Fruit fly (Drosophila melanogaster) whole organism, embryonic: ENCODE data around the gene NaPi-III.

ENCODE experiments used
- CG10209 ChIP-seq: fragments of 200-800 bp; sonication (Bioruptor generic); optimal IDR thresholded peaks from 3 replicates; lab custom pipeline; 2017; ENCODE audit warnings: missing biosample characterization, mild to moderate bottlenecking, missing genetic modification characterization, missing genetic modification reagents
- CG10274 ChIP-seq: fragments of 200-800 bp; sonication (Bioruptor generic); optimal IDR thresholded peaks from 3 replicates; lab custom pipeline; 2017; ENCODE audit warnings: missing biosample characterization, mild to moderate bottlenecking, missing genetic modification characterization
- CG11456 ChIP-seq: fragments of 200-800 bp; sonication (Bioruptor generic); IDR thresholded peaks from 3 replicates; pipeline ENCODE4 v1.3.6; 2022; ENCODE audit warnings: missing biosample characterization, missing genetic modification characterization
- CG12219 ChIP-seq: fragments of 200-800 bp; sonication (Bioruptor generic); optimal IDR thresholded peaks from 3 replicates; lab custom pipeline; 2018; ENCODE audit warnings: missing biosample characterization, mild to moderate bottlenecking, missing genetic modification characterization
- CG14710 ChIP-seq: fragments of 200-800 bp; sonication (Bioruptor generic); optimal IDR thresholded peaks from 3 replicates; lab custom pipeline; 2019; ENCODE audit warnings: missing biosample characterization, mild to moderate bottlenecking, missing genetic modification characterization, moderate library complexity
- CG15011 ChIP-seq: fragments of 200-800 bp; sonication (Bioruptor generic); optimal IDR thresholded peaks from 3 replicates; lab custom pipeline; 2018; ENCODE audit warnings: missing biosample characterization, mild to moderate bottlenecking, missing genetic modification characterization
- CG16863 ChIP-seq: fragments of 200-800 bp; sonication (Bioruptor generic); optimal IDR thresholded peaks from 3 replicates; lab custom pipeline; 2016; ENCODE audit warnings: missing biosample characterization, missing genetic modification characterization
- CG18599 ChIP-seq: fragments of 200-800 bp; sonication (Bioruptor generic); optimal IDR thresholded peaks from 3 replicates; lab custom pipeline; 2017; ENCODE audit warnings: missing biosample characterization, missing genetic modification characterization, mild to moderate bottlenecking, moderate library complexity, missing genetic modification reagents
- CG2116 ChIP-seq: fragments of 200-800 bp; sonication (Bioruptor generic); optimal IDR thresholded peaks from 3 replicates; lab custom pipeline; 2018; ENCODE audit warnings: missing biosample characterization, mild to moderate bottlenecking, missing genetic modification characterization
- CG3065 ChIP-seq: fragments of 200-800 bp; sonication (Bioruptor generic); optimal IDR thresholded peaks from 2 replicates; lab custom pipeline; 2016; ENCODE audit warnings: missing biosample characterization, missing genetic modification characterization
- CG31365 ChIP-seq: fragments of 200-800 bp; sonication (Bioruptor generic); optimal IDR thresholded peaks from 2 replicates; lab custom pipeline; 2018; ENCODE audit warnings: missing biosample characterization, mild to moderate bottlenecking, missing genetic modification characterization
- CG3281 ChIP-seq: fragments of 200-800 bp; sonication (Bioruptor generic); optimal IDR thresholded peaks from 3 replicates; lab custom pipeline; 2017; ENCODE audit warnings: missing biosample characterization, mild to moderate bottlenecking, missing genetic modification characterization
- CG3847 ChIP-seq: fragments of 200-800 bp; sonication (Bioruptor generic); IDR thresholded peaks from 2 replicates; pipeline ENCODE4 v1.3.6; 2022; ENCODE audit warnings: missing biosample characterization, missing genetic modification characterization
- CG42726 ChIP-seq: fragments of 200-800 bp; sonication (Bioruptor generic); IDR thresholded peaks from 2 replicates; pipeline ENCODE4 v1.3.6; 2022; ENCODE audit warnings: missing biosample characterization, missing genetic modification characterization; ENCODE audit not compliant: partially characterized antibody
- CG4360 ChIP-seq: fragments of 200-800 bp; sonication (Bioruptor generic); IDR thresholded peaks from 2 replicates; pipeline ENCODE4 v1.3.6; 2022; ENCODE audit warnings: missing biosample characterization, missing genetic modification characterization
- CG4820 ChIP-seq: fragments of 200-800 bp; sonication (Bioruptor generic); optimal IDR thresholded peaks from 3 replicates; lab custom pipeline; 2016; ENCODE audit warnings: missing biosample characterization, missing genetic modification characterization
- CG6272 ChIP-seq: fragments of 200-800 bp; sonication (Bioruptor generic); IDR thresholded peaks from 2 replicates; pipeline ENCODE4 v1.3.6; 2022; ENCODE audit warnings: missing biosample characterization, missing genetic modification characterization
- CG6791 ChIP-seq: fragments of 200-800 bp; sonication (Bioruptor generic); IDR thresholded peaks from 3 replicates; pipeline ENCODE4 v1.3.6; 2022; ENCODE audit warnings: missing biosample characterization, missing genetic modification characterization; ENCODE audit not compliant: partially characterized antibody
- CG7372 ChIP-seq: fragments of 200-800 bp; sonication (Bioruptor generic); IDR thresholded peaks from 2 replicates; pipeline ENCODE4 v1.3.6; 2022; ENCODE audit warnings: missing biosample characterization, missing genetic modification characterization
- CG7786 ChIP-seq: fragments of 200-800 bp; sonication (Bioruptor generic); optimal IDR thresholded peaks from 2 replicates; lab custom pipeline; 2016; ENCODE audit warnings: missing biosample characterization, missing genetic modification characterization
- CG7928 ChIP-seq: fragments of 200-800 bp; sonication (Bioruptor generic); optimal IDR thresholded peaks from 2 replicates; lab custom pipeline; 2017; ENCODE audit warnings: missing biosample characterization, mild to moderate bottlenecking, missing genetic modification characterization
- CG8290 ChIP-seq, 3 experiments: fragments of 200-800 bp; sonication (Bioruptor generic); optimal IDR thresholded peaks; 2 replicates each; lab custom pipeline; 2016 to 2019; ENCODE audit warnings: missing biosample characterization in 3 of 3, missing genetic modification characterization in 3 of 3, mild to moderate bottlenecking in 2 of 3, moderate library complexity in 1 of 3
- CG8924 ChIP-seq: fragments of 200-800 bp; optimal IDR thresholded peaks from 3 replicates; lab custom pipeline; 2019; ENCODE audit warnings: missing biosample characterization, mild to moderate bottlenecking, missing genetic modification characterization, moderate library complexity
- D ChIP-seq, 2 experiments: fragments of 200-800 bp in 1 of 2; fragments of >200 bp in 1 of 2; sonication (Bioruptor generic) in 1 of 2; optimal IDR thresholded peaks; 2 replicates in 1 of 2; 3 replicates in 1 of 2; lab custom pipeline; 2017; ENCODE audit warnings: mild to moderate bottlenecking in 1 of 2, missing biosample characterization in 1 of 2, missing genetic modification characterization in 1 of 2, missing genetic modification reagents in 1 of 2
- Deaf1 ChIP-seq: fragments of 200-800 bp; optimal IDR thresholded peaks from 3 replicates; lab custom pipeline; 2019; ENCODE audit warnings: missing biosample characterization, mild to moderate bottlenecking, missing genetic modification characterization, moderate library complexity
- Dip3 ChIP-seq: fragments of 200-800 bp; sonication (Bioruptor generic); optimal IDR thresholded peaks from 3 replicates; lab custom pipeline; 2016; ENCODE audit warnings: missing biosample characterization, missing genetic modification characterization
- Elba2 ChIP-seq: fragments of 200-800 bp; sonication (Bioruptor generic); optimal IDR thresholded peaks from 3 replicates; lab custom pipeline; 2016; ENCODE audit warnings: missing biosample characterization, missing genetic modification characterization
- Hmr ChIP-seq: fragments of 200-800 bp; sonication (Bioruptor generic); optimal IDR thresholded peaks from 3 replicates; lab custom pipeline; 2017; ENCODE audit warnings: mild to moderate bottlenecking, missing biosample characterization, missing genetic modification reagents, missing genetic modification characterization
- Kr ChIP-seq: fragments of 200-800 bp; sonication (Bioruptor generic); optimal IDR thresholded peaks from 2 replicates; lab custom pipeline; 2017; ENCODE audit warnings: missing biosample characterization, mild to moderate bottlenecking, missing genetic modification characterization
- Lim3 ChIP-seq: fragments of 200-800 bp; sonication (Bioruptor generic); IDR thresholded peaks from 2 replicates; pipeline ENCODE4 v1.3.6; 2022; ENCODE audit warnings: missing biosample characterization, missing genetic modification characterization
- Mes4 ChIP-seq: fragments of 200-800 bp; sonication (Bioruptor generic); optimal IDR thresholded peaks from 2 replicates; lab custom pipeline; 2016; ENCODE audit warnings: missing biosample characterization, missing genetic modification characterization
- Neu2 ChIP-seq: fragments of 200-800 bp; sonication (Bioruptor generic); optimal IDR thresholded peaks from 3 replicates; lab custom pipeline; 2016; ENCODE audit warnings: missing biosample characterization, missing genetic modification characterization, borderline replicate concordance
- Rfx ChIP-seq: fragments of 200-800 bp; sonication (Bioruptor generic); IDR thresholded peaks from 2 replicates; pipeline ENCODE4 v1.3.6; 2022; ENCODE audit warnings: missing biosample characterization, missing genetic modification characterization
- Six4 ChIP-seq: fragments of 200-800 bp; sonication (Bioruptor generic); optimal IDR thresholded peaks from 2 replicates; lab custom pipeline; 2016; ENCODE audit warnings: missing biosample characterization, missing genetic modification characterization
- Sry-δ ChIP-seq: fragments of 200-800 bp; sonication (Bioruptor generic); optimal IDR thresholded peaks from 2 replicates; lab custom pipeline; 2016; ENCODE audit warnings: missing biosample characterization, missing genetic modification characterization
- Stat92E ChIP-seq, 3 experiments: fragments of >200 bp in 2 of 3; fragments of 200-800 bp in 1 of 3; sonication (Bioruptor generic) in 1 of 3; optimal IDR thresholded peaks; 2 replicates each; lab custom pipeline; 2017 to 2019; ENCODE audit warnings: missing biosample characterization in 3 of 3, missing genetic modification characterization in 3 of 3, mild to moderate bottlenecking in 1 of 3, moderate library complexity in 1 of 3
- Trl ChIP-seq, 3 experiments: fragments of >200 bp in 2 of 3; fragments of 200-800 bp in 1 of 3; sonication (Bioruptor generic) in 1 of 3; optimal IDR thresholded peaks; 2 replicates in 1 of 3; 3 replicates in 2 of 3; lab custom pipeline; 2016 to 2017; ENCODE audit warnings: missing biosample characterization in 1 of 3, missing genetic modification characterization in 1 of 3
- ase ChIP-seq: fragments of 200-800 bp; sonication (Bioruptor generic); IDR thresholded peaks from 3 replicates; pipeline ENCODE4 v1.3.6; 2022; ENCODE audit warnings: missing biosample characterization, missing genetic modification characterization
- bowl ChIP-seq: fragments of 200-800 bp; sonication (Bioruptor generic); IDR thresholded peaks from 2 replicates; pipeline ENCODE4 v1.3.6; 2022; ENCODE audit warnings: missing biosample characterization, missing genetic modification characterization
- bsh ChIP-seq, 2 experiments: fragments of 200-800 bp; sonication (Bioruptor generic); optimal IDR thresholded peaks; 2 replicates each; lab custom pipeline; 2017 to 2018; ENCODE audit warnings: mild to moderate bottlenecking in 2 of 2, missing biosample characterization in 2 of 2, missing genetic modification characterization in 2 of 2, moderate library complexity in 1 of 2
- eyg ChIP-seq: fragments of 200-800 bp; sonication (Bioruptor generic); optimal IDR thresholded peaks from 3 replicates; lab custom pipeline; 2016; ENCODE audit warnings: missing biosample characterization, missing genetic modification characterization
- fd64A ChIP-seq: fragments of 200-800 bp; sonication (Bioruptor generic); optimal IDR thresholded peaks from 3 replicates; lab custom pipeline; 2018; ENCODE audit warnings: missing biosample characterization, mild to moderate bottlenecking, missing genetic modification characterization
- ftz-f1 ChIP-seq: fragments of 200-800 bp; sonication (Bioruptor generic); optimal IDR thresholded peaks from 2 replicates; lab custom pipeline; 2016; ENCODE audit warnings: missing biosample characterization, missing genetic modification characterization
- klu ChIP-seq: fragments of 200-800 bp; sonication (Bioruptor generic); IDR thresholded peaks from 2 replicates; pipeline ENCODE4 v1.3.6; 2022; ENCODE audit warnings: missing biosample characterization, missing genetic modification characterization
- peb ChIP-seq: fragments of 200-800 bp; sonication (Bioruptor generic); IDR thresholded peaks from 2 replicates; pipeline ENCODE4 v1.3.6; 2022; ENCODE audit warnings: missing biosample characterization, missing genetic modification characterization
- schlank ChIP-seq: fragments of 200-800 bp; sonication (Bioruptor generic); optimal IDR thresholded peaks from 2 replicates; lab custom pipeline; 2018; ENCODE audit warnings: missing biosample characterization, mild to moderate bottlenecking, missing genetic modification characterization
- so ChIP-seq: fragments of 200-800 bp; sonication (Bioruptor generic); IDR thresholded peaks from 3 replicates; pipeline ENCODE4 v1.3.6; 2022; ENCODE audit warnings: missing biosample characterization, missing genetic modification characterization
- tup ChIP-seq: fragments of 200-800 bp; sonication (Bioruptor generic); optimal IDR thresholded peaks from 2 replicates; lab custom pipeline; 2016; ENCODE audit warnings: missing biosample characterization, mild to moderate bottlenecking, missing genetic modification characterization, moderate library complexity
- wek ChIP-seq: fragments of 200-800 bp; sonication (Bioruptor generic); optimal IDR thresholded peaks from 3 replicates; lab custom pipeline; 2018; ENCODE audit warnings: missing biosample characterization, mild to moderate bottlenecking, missing genetic modification characterization, moderate library complexity

NaPi-III gene

dm6 chr3L:11119901-11120418, 3.2 kb upstream of the NaPi-III start (continued):
- TF ChIP-seq wek (GFP tag; lab: Kevin White, UChicago), result peak; percentile 64
- no peak for TF ChIP-seq CG42726 (GFP tag; lab: Robert Waterston, UW)
- TF ChIP-seq CG6272 (GFP tag; lab: Robert Waterston, UW), result no peak
- no peak for TF ChIP-seq Six4 (GFP tag; lab: Kevin White, UChicago)
- TF ChIP-seq CG7928, result no peak
- no peak; the same call in 1 of the 2 replicates for TF ChIP-seq Rfx (GFP tag; lab: Robert Waterston, UW)
- TF ChIP-seq CG12219, result peak; percentile 13
- TF ChIP-seq Lim3 (GFP tag; lab: Robert Waterston, UW), result no peak
- peak; percentile 58 for TF ChIP-seq Deaf1 (tag; lab: Kevin White, UChicago)
- no peak for TF ChIP-seq bsh (GFP tag; optimal IDR thresholded peaks at IDR 0.05; lab: Kevin White, UChicago)
- TF ChIP-seq D (optimal IDR thresholded peaks at IDR 0.05; lab: Kevin White, UChicago), result peak; percentile 27
- no peak for TF ChIP-seq D (GFP tag; optimal IDR thresholded peaks at IDR 0.05; lab: Kevin White, UChicago)
- peak; percentile 48 for TF ChIP-seq CG15011 (GFP tag; lab: Kevin White, UChicago)
- TF ChIP-seq CG3847 (GFP tag; lab: Robert Waterston, UW), result no peak; the same call in 1 of the 2 replicates
- no peak for TF ChIP-seq peb (GFP tag; lab: Robert Waterston, UW)
- TF ChIP-seq eyg (GFP tag; lab: Kevin White, UChicago), result no peak
- TF ChIP-seq Sry-δ, result no peak
- peak in 1 of 3 experiments; percentile 90 for TF ChIP-seq Stat92E (GFP tag; optimal IDR thresholded peaks at IDR 0.05; lab: Kevin White, UChicago)
- TF ChIP-seq Trl (optimal IDR thresholded peaks at IDR 0.05; lab: Kevin White, UChicago), result peak in 1 of 2 experiments; percentile 68
- no peak for TF ChIP-seq Trl (GFP tag; optimal IDR thresholded peaks at IDR 0.05; lab: Kevin White, UChicago)
- peak; percentile 59 for TF ChIP-seq schlank
- no peak for TF ChIP-seq CG10274 (GFP tag; lab: Kevin White, UChicago)
- TF ChIP-seq tup (GFP tag; lab: Kevin White, UChicago), result no peak
- no peak for TF ChIP-seq Kr (GFP tag; lab: Kevin White, UChicago)
- TF ChIP-seq CG7372 (GFP tag; lab: Robert Waterston, UW), result no peak
- no peak for TF ChIP-seq CG2116 (GFP tag; lab: Kevin White, UChicago)
- no peak for TF ChIP-seq Dip3 (GFP tag; lab: Kevin White, UChicago)
- no peak for TF ChIP-seq klu (GFP tag; lab: Robert Waterston, UW)
- TF ChIP-seq ftz-f1 (GFP tag; lab: Kevin White, UChicago), result no peak
- no peak for TF ChIP-seq so
- peak; percentile 81 for TF ChIP-seq fd64A
- TF ChIP-seq Hmr (GFP tag; lab: Kevin White, UChicago), result peak; percentile 74
- TF ChIP-seq Mes4, result no peak
- peak; percentile 5; the same call in 1 of the 2 replicates for TF ChIP-seq CG4360 (GFP tag; lab: Robert Waterston, UW)
- TF ChIP-seq CG11456, result no peak
- TF ChIP-seq CG18599, result peak; percentile 67
- no peak for TF ChIP-seq CG7786 (GFP tag; lab: Kevin White, UChicago)
- peak; percentile 51 for TF ChIP-seq Elba2 (GFP tag; lab: Kevin White, UChicago)
- TF ChIP-seq CG3281, result peak; percentile 20
- TF ChIP-seq CG31365 (tag; lab: Kevin White, UChicago), result peak; percentile 71
- TF ChIP-seq CG6791 (GFP tag; lab: Robert Waterston, UW), result no peak
- peak; percentile 46 for TF ChIP-seq CG8924 (tag; lab: Kevin White, UChicago)
- no peak for TF ChIP-seq CG14710
- no peak for TF ChIP-seq ase (GFP tag; lab: Robert Waterston, UW)
- TF ChIP-seq CG8290 (GFP tag; optimal IDR thresholded peaks at IDR 0.05; lab: Kevin White, UChicago), result no peak
- peak in 1 of 2 experiments; percentile 78 for TF ChIP-seq CG8290 (tag; optimal IDR thresholded peaks at IDR 0.05; lab: Kevin White, UChicago)
- TF ChIP-seq CG4820, result no peak
- no peak for TF ChIP-seq Neu2
- TF ChIP-seq CG3065 (GFP tag; lab: Kevin White, UChicago), result no peak
- TF ChIP-seq CG16863 (GFP tag; lab: Kevin White, UChicago), result no peak
- peak; percentile 30 for TF ChIP-seq CG10209 (GFP tag; lab: Kevin White, UChicago)
- no peak for TF ChIP-seq bowl (GFP tag; lab: Robert Waterston, UW)
